Fruit fly (Drosophila melanogaster): ENCODE measurements around the gene fray.
A peak's percentile ranks its signal among the peaks of the same experiment; 100 is the strongest.

Gene fray

DNA sequence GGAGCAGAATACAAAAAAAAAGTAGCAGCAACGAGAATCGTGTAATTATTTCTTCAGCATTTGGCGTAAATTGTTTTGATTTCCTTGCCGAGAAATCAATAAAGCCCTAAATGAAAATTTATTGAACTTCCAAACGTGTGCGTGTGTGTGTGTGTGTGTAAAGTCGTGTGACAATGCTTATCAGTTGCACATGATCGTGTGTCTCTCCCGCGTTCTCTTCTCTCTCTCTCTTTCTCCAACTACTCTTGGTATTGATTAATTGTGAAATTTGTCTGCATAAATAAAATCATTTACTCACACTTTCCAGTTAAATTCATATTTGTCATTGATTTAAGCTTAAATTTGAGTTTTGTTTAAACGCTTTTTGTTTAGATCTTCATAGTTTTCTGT, 11.7 kb downstream of the fray start:
- TF ChIP-seq rgr (GFP tag; optimal IDR thresholded peaks at IDR 0.05) (no peak), GATAd (GFP tag; optimal IDR thresholded peaks at IDR 0.05) (no peak)

DNA sequence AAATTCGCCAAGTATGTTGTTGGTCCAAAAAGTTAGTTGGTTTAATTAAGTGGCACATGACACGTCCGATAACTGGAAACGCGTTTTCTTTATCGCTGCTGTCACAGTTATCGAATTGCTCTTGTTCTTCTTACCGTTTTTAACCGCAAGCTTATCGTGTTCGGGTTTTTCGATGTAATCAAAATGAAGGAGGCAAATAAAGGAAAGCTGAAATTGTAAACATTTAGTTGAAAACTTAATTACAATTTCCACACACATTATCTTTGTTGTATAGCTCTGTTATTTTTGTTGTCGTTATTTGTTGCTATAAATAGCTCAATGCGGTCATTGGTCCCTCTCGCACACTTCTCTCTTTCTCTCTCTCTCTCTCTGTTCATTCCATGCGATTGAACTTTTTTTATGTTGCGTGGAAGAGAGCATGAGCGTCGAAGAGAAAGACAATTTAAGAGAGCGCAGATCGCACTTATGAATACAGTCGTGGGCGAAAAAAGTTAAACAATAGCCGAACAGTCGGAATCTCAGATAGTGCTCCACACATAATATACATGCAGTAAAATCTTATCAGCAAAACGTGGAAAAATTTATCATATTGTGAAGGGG, 12.5 kb downstream of the fray start:
- TF ChIP-seq N (GFP tag; optimal IDR thresholded peaks at IDR 0.05) = no peak
- peak; percentile 12 for TF ChIP-seq Jra (GFP tag; optimal IDR thresholded peaks at IDR 0.05)
- no peak for TF ChIP-seq Myc (optimal IDR thresholded peaks at IDR 0.05)
- no peak for TF ChIP-seq usp (GFP tag; optimal IDR thresholded peaks at IDR 0.05)
- peak in 1 of 2 experiments; percentile 47 for TF ChIP-seq foxo (GFP tag; optimal IDR thresholded peaks at IDR 0.05)
- TF ChIP-seq rgr (GFP tag; optimal IDR thresholded peaks at IDR 0.05) = peak; percentile 19
- TF ChIP-seq sage (GFP tag; optimal IDR thresholded peaks at IDR 0.05) = peak; percentile 19
- TF ChIP-seq lola (GFP tag; optimal IDR thresholded peaks at IDR 0.05) = no peak
- peak; percentile 22 for TF ChIP-seq Hnf4 (GFP tag; optimal IDR thresholded peaks at IDR 0.05)
- TF ChIP-seq OdsH (GFP tag; optimal IDR thresholded peaks at IDR 0.05) = peak; percentile 32
- peak; percentile 20 for TF ChIP-seq brk (GFP tag; optimal IDR thresholded peaks at IDR 0.05)
- peak; percentile 5 to 47 for TF ChIP-seq dl (GFP tag; optimal IDR thresholded peaks at IDR 0.05; ENCODE audit: insufficient read depth in 1 of 2, partially characterized antibody in 2 of 2)
- peak; percentile 38 for TF ChIP-seq ey (GFP tag; optimal IDR thresholded peaks at IDR 0.05)
- peak; percentile 1 for TF ChIP-seq br (GFP tag; optimal IDR thresholded peaks at IDR 0.05)
- TF ChIP-seq Hr83 (GFP tag; optimal IDR thresholded peaks at IDR 0.05; ENCODE audit: poor library complexity, severe bottlenecking) = peak; percentile 62
- peak; percentile 65 for TF ChIP-seq Dif (GFP tag; optimal IDR thresholded peaks at IDR 0.05; ENCODE audit: partially characterized antibody)
- TF ChIP-seq Vsx2 (GFP tag; optimal IDR thresholded peaks at IDR 0.05; ENCODE audit: partially characterized antibody) = peak; percentile 23

DNA sequence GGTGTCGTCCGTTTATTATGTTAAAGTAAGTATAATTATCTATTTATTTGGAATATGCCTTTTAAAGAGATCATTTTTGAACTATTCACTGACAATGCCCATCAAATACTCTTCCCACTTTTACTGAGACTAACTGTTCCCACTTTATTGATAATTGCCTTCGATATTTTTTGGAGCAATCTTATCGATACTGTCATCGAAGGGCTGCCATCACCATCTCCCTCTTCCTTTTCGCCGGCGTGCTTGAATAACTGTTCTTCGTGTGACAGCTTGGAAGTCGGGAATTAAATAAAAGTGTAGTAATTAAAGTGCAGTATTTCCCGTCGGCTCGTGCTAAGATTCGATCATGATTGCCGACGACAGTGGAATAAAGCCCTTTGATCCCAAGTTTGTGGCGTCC, 17.9 kb downstream of the fray start, which contains the start of gene qin:
qin (plus strand) TSS at position 274 of the 400 bp plus-strand sequence.
- TF ChIP-seq rgr (GFP tag; optimal IDR thresholded peaks at IDR 0.05) (no peak), foxo (GFP tag; optimal IDR thresholded peaks at IDR 0.05) (no peak), Rel (GFP tag; optimal IDR thresholded peaks at IDR 0.05) (no peak), Rel (tag; optimal IDR thresholded peaks at IDR 0.05) (no peak), HLH106 (tag; optimal IDR thresholded peaks at IDR 0.05) (no peak), CrebA (GFP tag; optimal IDR thresholded peaks at IDR 0.05; ENCODE audit: borderline replicate concordance) (no peak), CG32264 (GFP tag; optimal IDR thresholded peaks at IDR 0.05) (no peak), fru (GFP tag; optimal IDR thresholded peaks at IDR 0.05) (no peak), jim (GFP tag; optimal IDR thresholded peaks at IDR 0.05) (no peak), ey (GFP tag; optimal IDR thresholded peaks at IDR 0.05) (no peak), dmrt93B (GFP tag; optimal IDR thresholded peaks at IDR 0.05) (no peak), br (GFP tag; optimal IDR thresholded peaks at IDR 0.05) (no peak), Hr83 (GFP tag; optimal IDR thresholded peaks at IDR 0.05; ENCODE audit: poor library complexity, severe bottlenecking) (no peak), pan (optimal IDR thresholded peaks at IDR 0.05) (no peak), GATAd (GFP tag; optimal IDR thresholded peaks at IDR 0.05) (no peak), usp (GFP tag; optimal IDR thresholded peaks at IDR 0.05) (no peak), dl (GFP tag; optimal IDR thresholded peaks at IDR 0.05; ENCODE audit: insufficient read depth in 1 of 2, partially characterized antibody in 2 of 2) (no peak), woc (GFP tag; optimal IDR thresholded peaks at IDR 0.05) (no peak)

dm6 chr3R:18598391-18598790, 25.5 kb downstream of the fray start, which contains the start of gene Tssk:
Gene Tssk, plus strand, starts transcription at chr3R:18598691.
- no peak for TF ChIP-seq N (GFP tag; optimal IDR thresholded peaks at IDR 0.05)
- TF ChIP-seq CrebA (GFP tag; optimal IDR thresholded peaks at IDR 0.05; ENCODE audit: borderline replicate concordance) = no peak
- TF ChIP-seq ey (GFP tag; optimal IDR thresholded peaks at IDR 0.05) = no peak
- TF ChIP-seq Rel (GFP tag; optimal IDR thresholded peaks at IDR 0.05) = no peak
- no peak for TF ChIP-seq Rel (tag; optimal IDR thresholded peaks at IDR 0.05)
- TF ChIP-seq Vsx2 (GFP tag; optimal IDR thresholded peaks at IDR 0.05; ENCODE audit: partially characterized antibody) = no peak
- TF ChIP-seq dsf (GFP tag; optimal IDR thresholded peaks at IDR 0.05; ENCODE audit: borderline replicate concordance) = no peak
- no peak for TF ChIP-seq usp (GFP tag; optimal IDR thresholded peaks at IDR 0.05)
- no peak for TF ChIP-seq Sp1 (GFP tag; optimal IDR thresholded peaks at IDR 0.05)
- no peak for TF ChIP-seq OdsH (GFP tag; optimal IDR thresholded peaks at IDR 0.05)
- TF ChIP-seq Hnf4 (GFP tag; optimal IDR thresholded peaks at IDR 0.05) = no peak
- no peak for TF ChIP-seq Myc (optimal IDR thresholded peaks at IDR 0.05)

- TF ChIP-seq sage (GFP tag; optimal IDR thresholded peaks at IDR 0.05) (no peak), lola (GFP tag; optimal IDR thresholded peaks at IDR 0.05) (no peak), brk (GFP tag; optimal IDR thresholded peaks at IDR 0.05) (no peak), Abd-B (GFP tag; optimal IDR thresholded peaks at IDR 0.05) (no peak), foxo (GFP tag; optimal IDR thresholded peaks at IDR 0.05) (no peak), dmrt93B (GFP tag; optimal IDR thresholded peaks at IDR 0.05) (no peak), Hnf4 (GFP tag; optimal IDR thresholded peaks at IDR 0.05) (no peak), Mio (GFP tag; optimal IDR thresholded peaks at IDR 0.05) (no peak), OdsH (GFP tag; optimal IDR thresholded peaks at IDR 0.05) (no peak), CrebA (GFP tag; optimal IDR thresholded peaks at IDR 0.05; ENCODE audit: borderline replicate concordance) (no peak), Rel (GFP tag; optimal IDR thresholded peaks at IDR 0.05) (no peak), Rel (tag; optimal IDR thresholded peaks at IDR 0.05) (no peak), CG32264 (GFP tag; optimal IDR thresholded peaks at IDR 0.05) (no peak), woc (GFP tag; optimal IDR thresholded peaks at IDR 0.05) (no peak), tai (GFP tag; optimal IDR thresholded peaks at IDR 0.05) (no peak)
These were observed 43.1 kb downstream of the fray start for dm6 chr3R:18616007-18616406.
